Fruit fly (Drosophila melanogaster): ENCODE results near the gene PGAP5.
A peak's percentile ranks its signal among the peaks of the same experiment; 100 is the strongest.

Gene PGAP5

DNA sequence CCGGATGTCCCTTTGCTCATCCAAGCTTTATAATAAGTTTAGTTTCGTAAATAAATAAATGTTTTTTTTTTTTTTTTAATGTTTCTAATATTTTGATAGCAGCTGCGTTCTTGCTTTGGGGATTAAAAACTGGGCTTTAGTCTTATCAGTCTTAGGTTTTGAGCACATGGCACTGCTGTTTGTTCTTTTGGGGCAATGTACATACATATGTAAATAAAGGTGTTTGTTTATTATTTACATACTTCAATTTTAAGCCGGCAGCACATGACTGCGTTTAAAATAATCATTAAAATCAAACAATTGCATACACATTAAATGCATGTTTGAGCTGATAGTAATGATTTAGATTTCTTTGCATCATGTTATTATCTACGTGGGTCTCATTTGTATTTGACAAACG, 34.5 kb upstream of the PGAP5 start (continued):
- TF ChIP-seq lola (GFP tag; optimal IDR thresholded peaks at IDR 0.05) (peak in 1 of 3 experiments; percentile 78), pzg (GFP tag; optimal IDR thresholded peaks at IDR 0.05) (no peak), Myb (GFP tag; optimal IDR thresholded peaks at IDR 0.05) (no peak), pan (optimal IDR thresholded peaks at IDR 0.05) (no peak), pan (GFP tag; optimal IDR thresholded peaks at IDR 0.05 in 1 of 2, IDR thresholded peaks at IDR 0.05 in 1 of 2) (peak in 1 of 2 experiments; percentile 69), ERR (GFP tag; optimal IDR thresholded peaks at IDR 0.05) (peak; percentile 7), CTCF (GFP tag; optimal IDR thresholded peaks at IDR 0.05) (peak; percentile 40), ftz-f1 (GFP tag; optimal IDR thresholded peaks at IDR 0.05) (no peak), B-H1 (GFP tag; IDR thresholded peaks at IDR 0.05) (no peak; the same call in 2 of the 3 replicates), scrt (GFP tag; optimal IDR thresholded peaks at IDR 0.05) (peak; percentile 66), CG3847 (GFP tag; IDR thresholded peaks at IDR 0.05) (no peak), CG13894 (tag; optimal IDR thresholded peaks at IDR 0.05) (no peak), dysf (GFP tag; IDR thresholded peaks at IDR 0.05) (peak; percentile 29; the same call in 1 of the 3 replicates), Vsx1 (GFP tag; optimal IDR thresholded peaks at IDR 0.05) (peak; percentile 85), esg (GFP tag; conservative IDR thresholded peaks at IDR 0.05) (no peak), row (GFP tag; IDR thresholded peaks at IDR 0.05) (no peak)

DNA sequence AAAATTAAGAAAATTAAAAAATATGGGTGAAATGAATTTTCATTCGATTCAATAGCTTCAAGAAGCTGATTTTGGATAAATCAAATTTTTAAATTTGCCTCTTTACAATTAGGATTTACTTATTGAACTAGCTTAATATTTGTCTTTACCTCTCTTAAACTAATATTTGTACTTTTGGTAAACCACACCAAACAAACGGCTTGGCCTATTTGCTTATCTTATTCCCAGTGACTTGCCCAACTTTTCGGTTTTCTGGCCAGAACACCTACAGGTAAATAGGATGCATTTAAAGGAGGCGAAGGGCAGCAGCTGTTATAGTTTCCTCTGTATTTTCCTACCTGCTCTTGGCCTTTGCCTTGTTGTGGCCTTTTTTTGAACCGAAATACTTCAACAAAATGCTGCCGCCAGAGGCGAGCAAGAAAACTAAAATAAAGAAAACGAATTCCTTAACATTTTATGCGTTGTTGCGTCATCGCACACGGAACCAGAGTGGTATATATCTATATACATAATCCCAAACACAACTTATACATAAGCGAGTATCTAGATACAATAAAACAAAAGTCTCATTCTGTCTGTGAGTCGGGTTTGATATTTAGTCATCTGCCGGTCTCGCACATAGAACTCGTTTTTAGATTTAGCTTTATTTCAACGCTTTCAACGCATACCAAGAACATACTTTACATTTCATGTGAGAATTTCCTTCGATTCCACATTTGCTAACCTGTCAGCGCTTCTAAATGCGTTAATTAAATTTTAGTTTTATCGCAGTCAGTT, 32.7 kb upstream of the PGAP5 start:
- TF ChIP-seq CG14710 (tag; optimal IDR thresholded peaks at IDR 0.05) (peak; percentile 26), insv (GFP tag; optimal IDR thresholded peaks at IDR 0.05) (no peak), CG14860 (GFP tag; IDR thresholded peaks at IDR 0.05; ENCODE audit: partially characterized antibody) (no peak), Rfx (GFP tag; IDR thresholded peaks at IDR 0.05) (no peak), CG4360 (GFP tag; IDR thresholded peaks at IDR 0.05) (no peak), exex (tag; optimal IDR thresholded peaks at IDR 0.05) (peak; percentile 32), CG33557 (GFP tag; optimal IDR thresholded peaks at IDR 0.05) (peak; percentile 57), CG7372 (GFP tag; IDR thresholded peaks at IDR 0.05) (no peak), CG30020 (tag; optimal IDR thresholded peaks at IDR 0.05) (no peak), CG7271 (tag; optimal IDR thresholded peaks at IDR 0.05) (peak; percentile 80), sens (GFP tag) (peak; percentile 77), lola (GFP tag; optimal IDR thresholded peaks at IDR 0.05) (peak in 1 of 3 experiments; percentile 22), fd102C (GFP tag; optimal IDR thresholded peaks at IDR 0.05) (peak; percentile 84), CG10267 (tag; optimal IDR thresholded peaks at IDR 0.05) (peak; percentile 35), Kr (GFP tag; optimal IDR thresholded peaks at IDR 0.05) (peak; percentile 47), stc (GFP tag; IDR thresholded peaks at IDR 0.05) (no peak), CG15479 (GFP tag; optimal IDR thresholded peaks at IDR 0.05) (peak; percentile 71), D (optimal IDR thresholded peaks at IDR 0.05) (no peak), D (GFP tag; optimal IDR thresholded peaks at IDR 0.05) (peak; percentile 19), CG2678 (tag; optimal IDR thresholded peaks at IDR 0.05) (peak; percentile 36), gsb-n (tag; optimal IDR thresholded peaks at IDR 0.05) (peak; percentile 10), CG8290 (GFP tag; optimal IDR thresholded peaks at IDR 0.05) (no peak), CG8290 (tag; optimal IDR thresholded peaks at IDR 0.05) (peak in 1 of 2 experiments; percentile 27), Hr51 (GFP tag; optimal IDR thresholded peaks at IDR 0.05) (no peak), Nf-YB (GFP tag; optimal IDR thresholded peaks at IDR 0.05) (peak; percentile 20), CG18476 (GFP tag; optimal IDR thresholded peaks at IDR 0.05) (no peak), unpg (GFP tag; optimal IDR thresholded peaks at IDR 0.05) (peak; percentile 13), Deaf1 (tag; optimal IDR thresholded peaks at IDR 0.05) (no peak), CoRest (tag; optimal IDR thresholded peaks at IDR 0.05) (peak; percentile 1), sob (GFP tag; IDR thresholded peaks at IDR 0.05) (peak; percentile 48; the same call in 1 of the 2 replicates), Dll (GFP tag; IDR thresholded peaks at IDR 0.05; ENCODE audit: partially characterized antibody) (no peak), gcm (GFP tag; optimal IDR thresholded peaks at IDR 0.05) (no peak), CG9817 (tag; optimal IDR thresholded peaks at IDR 0.05) (no peak), fru (optimal IDR thresholded peaks at IDR 0.05) (no peak), cas (GFP tag; IDR thresholded peaks at IDR 0.05) (no peak)
